Worm (Caenorhabditis elegans): ENCODE results near the gene add-2.

ce11 chrV:12033841-12034240 lies 20.6 kb upstream of the add-2 start:
- no peak for TF ChIP-seq fkh-10 (GFP tag; optimal IDR thresholded peaks at IDR 0.05)
- no peak for TF ChIP-seq mab-9 (GFP tag; IDR thresholded peaks at IDR 0.05)
- no peak for TF ChIP-seq efl-1 (optimal IDR thresholded peaks at IDR 0.05)
- TF ChIP-seq efl-1 (GFP tag; optimal IDR thresholded peaks at IDR 0.05 in 1 of 2) = no peak
- no peak for TF ChIP-seq nhr-12 (tag; optimal IDR thresholded peaks at IDR 0.05)
